Worm (Caenorhabditis elegans): Measurements from ENCODE around the gene mes-4.

The mes-4 gene

DNA sequence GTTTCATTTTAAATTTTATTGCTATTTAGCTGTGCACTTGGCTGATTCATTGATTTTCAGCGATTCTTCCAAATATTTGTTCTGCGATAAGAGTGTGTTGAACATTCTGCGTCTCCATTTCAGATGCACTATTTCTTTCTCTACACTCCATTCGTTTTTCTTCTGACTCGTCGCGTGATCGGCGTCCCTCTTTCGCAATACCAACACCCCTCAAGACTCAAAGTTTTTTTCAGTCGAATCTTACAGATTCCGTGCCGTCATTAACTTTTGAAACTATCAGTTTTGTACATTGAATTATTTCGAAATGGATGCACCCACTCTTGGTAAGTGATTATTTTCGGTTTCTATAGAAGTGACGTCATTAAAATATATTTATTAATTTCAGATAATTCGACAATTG lies 25.6 kb upstream of the mes-4 start, which contains the start of gene frm-10:
frm-10 (plus strand) TSS at position 234 of the 400 bp plus-strand sequence.
- TF ChIP-seq snpc-4 (tag; optimal IDR thresholded peaks at IDR 0.05) (peak; percentile 31), ceh-82 (tag; optimal IDR thresholded peaks at IDR 0.05) (peak; percentile 47 to 63 (median 58)), lin-13 (GFP tag; optimal IDR thresholded peaks at IDR 0.05) (peak; percentile 43), unc-86 (tag; optimal IDR thresholded peaks at IDR 0.05) (peak; percentile 26), dpl-1 (GFP tag; optimal IDR thresholded peaks at IDR 0.05) (peak; percentile 44 to 65 (median 61)), elt-3 (tag; optimal IDR thresholded peaks at IDR 0.05) (peak in 2 of 6 experiments; percentile 33 to 45), isw-1 (GFP tag; IDR thresholded peaks at IDR 0.05) (peak; percentile 23; the same call in 1 of the 2 replicates), rnt-1 (tag; optimal IDR thresholded peaks at IDR 0.05) (peak; percentile 72), pqm-1 (tag; optimal IDR thresholded peaks at IDR 0.05) (peak; percentile 98), snu-23 (GFP tag; optimal IDR thresholded peaks at IDR 0.05) (peak; percentile 75), pax-3 (tag; optimal IDR thresholded peaks at IDR 0.05) (peak; percentile 58), aly-2 (tag; optimal IDR thresholded peaks at IDR 0.05) (no peak), tbx-2 (tag; optimal IDR thresholded peaks at IDR 0.05) (peak; percentile 45), swsn-7 (tag; optimal IDR thresholded peaks at IDR 0.05) (peak; percentile 62), skn-1 (tag; optimal IDR thresholded peaks at IDR 0.05) (peak; percentile 79), nhr-237 (tag; optimal IDR thresholded peaks at IDR 0.05) (peak; percentile 24), blmp-1 (tag; optimal IDR thresholded peaks at IDR 0.05) (peak; percentile 18), ets-5 (GFP tag; IDR thresholded peaks at IDR 0.05) (no peak), fkh-8 (tag; optimal IDR thresholded peaks at IDR 0.05) (peak; percentile 60), lin-39 (tag; optimal IDR thresholded peaks at IDR 0.05) (no peak), zag-1 (tag; optimal IDR thresholded peaks at IDR 0.05) (no peak), hpl-2 (GFP tag; optimal IDR thresholded peaks at IDR 0.05) (peak; percentile 56), nhr-84 (tag; optimal IDR thresholded peaks at IDR 0.05) (no peak), nhr-85 (tag) (peak; percentile 70), sup-37 (GFP tag; optimal IDR thresholded peaks at IDR 0.05) (no peak), jun-1 (tag; optimal IDR thresholded peaks at IDR 0.05) (peak; percentile 34), mab-9 (GFP tag; IDR thresholded peaks at IDR 0.05) (no peak), efl-1 (optimal IDR thresholded peaks at IDR 0.05) (peak; percentile 54 to 71), efl-1 (GFP tag; optimal IDR thresholded peaks at IDR 0.05 in 1 of 2) (peak; percentile 50 to 95), dsc-1 (tag; optimal IDR thresholded peaks at IDR 0.05) (peak; percentile 20), nhr-47 (tag; optimal IDR thresholded peaks at IDR 0.05) (peak; percentile 65), lsy-2 (tag; optimal IDR thresholded peaks at IDR 0.05) (peak; percentile 52 to 67), fkh-4 (tag; optimal IDR thresholded peaks at IDR 0.05; ENCODE audit: borderline replicate concordance) (no peak), unc-62 (GFP tag; optimal IDR thresholded peaks at IDR 0.05) (no peak), ama-1 (optimal IDR thresholded peaks at IDR 0.05) (no peak), nhr-71 (tag; optimal IDR thresholded peaks at IDR 0.05) (peak; percentile 83), C16A3.4 (tag; optimal IDR thresholded peaks at IDR 0.05) (peak; percentile 10), ztf-4 (tag; optimal IDR thresholded peaks at IDR 0.05) (no peak), efl-3 (GFP tag; optimal IDR thresholded peaks at IDR 0.05) (no peak), mep-1 (tag; optimal IDR thresholded peaks at IDR 0.05) (peak; percentile 54), nhr-77 (tag; optimal IDR thresholded peaks at IDR 0.05) (peak; percentile 44), lin-35 (GFP tag; optimal IDR thresholded peaks at IDR 0.05) (peak; percentile 53 to 79), irx-1 (tag; optimal IDR thresholded peaks at IDR 0.05) (no peak), nhr-28 (tag; optimal IDR thresholded peaks at IDR 0.05) (peak; percentile 28), lin-14 (GFP tag; optimal IDR thresholded peaks at IDR 0.05) (peak; percentile 88), mdl-1 (tag; optimal IDR thresholded peaks at IDR 0.05) (peak in 1 of 2 experiments; percentile 84), ceh-90 (tag; optimal IDR thresholded peaks at IDR 0.05) (no peak), nhr-12 (tag; optimal IDR thresholded peaks at IDR 0.05) (no peak), egl-13 (tag; optimal IDR thresholded peaks at IDR 0.05) (no peak), nhr-90 (tag; optimal IDR thresholded peaks at IDR 0.05; ENCODE audit: poor library complexity) (peak; percentile 22), ztf-11 (tag; optimal IDR thresholded peaks at IDR 0.05) (no peak), ceh-88 (GFP tag; IDR thresholded peaks at IDR 0.05) (no peak), nhr-19 (GFP tag; conservative IDR thresholded peaks at IDR 0.05) (peak; percentile 39), lir-3 (tag; optimal IDR thresholded peaks at IDR 0.05; ENCODE audit: poor library complexity) (peak; percentile 30)

Data from whole organism, L1 larva.